Worm (Caenorhabditis elegans) whole organism, L4 larva: Measurements from ENCODE around the gene dmd-10.

ENCODE experiments used
- aly-2 ChIP-seq: sonication (generic microtip); optimal IDR thresholded peaks from 2 replicates; lab custom pipeline; 2018; ENCODE audit warnings: missing biosample characterization, missing genetic modification characterization
- ceh-44 ChIP-seq: fragments of 200-800 bp; sonication (Bioruptor generic); IDR thresholded peaks from 2 replicates; pipeline ENCODE4 v1.3.6; 2022; ENCODE audit warnings: missing genetic modification reagents, missing genetic modification characterization, missing compliant biosample characterization
- dve-1 ChIP-seq: sonication (generic microtip); optimal IDR thresholded peaks from 2 replicates; lab custom pipeline; 2017; ENCODE audit warnings: antibody characterized with exemption, mild to moderate bottlenecking, missing genetic modification characterization, missing compliant biosample characterization; ENCODE audit not compliant: insufficient read depth
- egl-27 ChIP-seq: sonication (generic microtip); optimal IDR thresholded peaks from 3 replicates; lab custom pipeline; 2017; ENCODE audit warnings: missing biosample characterization, missing genetic modification reagents, missing genetic modification characterization
- nhr-11 ChIP-seq: fragments of 150-350 bp; optimal IDR thresholded peaks from 2 replicates; lab custom pipeline; 2014; ENCODE audit warnings: missing biosample characterization, missing genetic modification characterization
- unc-39 ChIP-seq: sonication (generic microtip); optimal IDR thresholded peaks from 2 replicates; lab custom pipeline; 2017; ENCODE audit warnings: missing biosample characterization, missing genetic modification characterization

ce11 chrV:13212584-13212983 is 23.8 kb downstream of the dmd-10 start:
- TF ChIP-seq ceh-44 (no peak), dve-1 (tag; lab: Kevin White, UChicago) (no peak), aly-2 (tag; lab: Kevin White, UChicago) (no peak), egl-27 (tag; lab: Kevin White, UChicago) (no peak), unc-39 (tag; lab: Kevin White, UChicago) (no peak), nhr-11 (tag; lab: Kevin White, UChicago) (no peak)
